Fruit fly (Drosophila melanogaster) whole organism, prepupa: ENCODE data around the gene CarT.

Experiments
- Blimp-1 ChIP-seq: fragments of 200-800 bp; sonication (Bioruptor generic); optimal IDR thresholded peaks from 3 replicates; lab custom pipeline; 2017; ENCODE audit warnings: missing biosample characterization, missing genetic modification characterization, mild to moderate bottlenecking, moderate library complexity, missing genetic modification reagents
- CG32006 ChIP-seq: fragments of 200-800 bp; sonication (Bioruptor generic); optimal IDR thresholded peaks from 3 replicates; lab custom pipeline; 2017; ENCODE audit warnings: missing biosample characterization, mild to moderate bottlenecking, missing genetic modification characterization
- Eip78C ChIP-seq: fragments of 200-800 bp; sonication (Bioruptor generic); peaks from one replicate; lab custom pipeline; 2016; ENCODE audit warnings: missing biosample characterization, missing genetic modification characterization
- Ets96B ChIP-seq: fragments of 200-800 bp; optimal IDR thresholded peaks from 2 replicates; lab custom pipeline; 2019; ENCODE audit warnings: missing biosample characterization, mild to moderate bottlenecking, missing genetic modification characterization, moderate library complexity
- Gug ChIP-seq: fragments of 200-800 bp; sonication (Bioruptor generic); IDR thresholded peaks from 2 replicates; pipeline ENCODE4 v1.3.6; 2022; ENCODE audit warnings: missing biosample characterization, missing genetic modification characterization
- Smox ChIP-seq: fragments of 200-800 bp; sonication (Bioruptor generic); optimal IDR thresholded peaks from 3 replicates; lab custom pipeline; 2016; ENCODE audit warnings: missing biosample characterization, missing genetic modification characterization
- Sox102F ChIP-seq: fragments of 200-800 bp; sonication (Bioruptor generic); optimal IDR thresholded peaks from 2 replicates; lab custom pipeline; 2016; ENCODE audit warnings: missing biosample characterization, mild to moderate bottlenecking, missing genetic modification characterization
- achi ChIP-seq: fragments of 200-800 bp; sonication (Bioruptor generic); optimal IDR thresholded peaks from 3 replicates; lab custom pipeline; 2016; ENCODE audit warnings: missing biosample characterization, missing genetic modification characterization
- acj6 ChIP-seq: fragments of 200-800 bp; sonication (Bioruptor generic); optimal IDR thresholded peaks from 3 replicates; lab custom pipeline; 2016; ENCODE audit warnings: missing biosample characterization, missing genetic modification characterization
- cyc ChIP-seq: fragments of 200-800 bp; sonication (Bioruptor generic); optimal IDR thresholded peaks from 3 replicates; lab custom pipeline; 2016; ENCODE audit warnings: missing biosample characterization, missing genetic modification characterization
- esn ChIP-seq: fragments of 200-800 bp; sonication (Bioruptor generic); optimal IDR thresholded peaks from 2 replicates; lab custom pipeline; 2016; ENCODE audit warnings: missing biosample characterization, mild to moderate bottlenecking, missing genetic modification characterization, moderate library complexity
- fkh ChIP-seq: fragments of 200-800 bp; sonication (Bioruptor generic); optimal IDR thresholded peaks from 3 replicates; lab custom pipeline; 2017; ENCODE audit warnings: missing biosample characterization, mild to moderate bottlenecking, missing genetic modification characterization, moderate library complexity
- ss ChIP-seq, 2 experiments: fragments of 200-800 bp; sonication (Bioruptor generic); optimal IDR thresholded peaks; 2 replicates in 1 of 2; 3 replicates in 1 of 2; lab custom pipeline; 2017 to 2018; ENCODE audit warnings: mild to moderate bottlenecking in 2 of 2, missing biosample characterization in 2 of 2, missing genetic modification characterization in 2 of 2, moderate library complexity in 1 of 2
- svp ChIP-seq: fragments of 200-800 bp; sonication (Bioruptor generic); peaks from one replicate; lab custom pipeline; 2016; ENCODE audit warnings: missing biosample characterization, missing genetic modification characterization

- TF ChIP-seq Sox102F (GFP tag; lab: Kevin White, UChicago) (no peak), esn (GFP tag; lab: Kevin White, UChicago) (no peak), Eip78C (GFP tag; lab: Kevin White, UChicago) (no peak), fkh (GFP tag; lab: Kevin White, UChicago) (peak; percentile 27), Smox (GFP tag; lab: Kevin White, UChicago) (no peak), ss (GFP tag; optimal IDR thresholded peaks at IDR 0.05; lab: Kevin White, UChicago) (no peak), CG32006 (GFP tag; lab: Kevin White, UChicago) (no peak), Gug (GFP tag; lab: Robert Waterston, UW) (no peak), cyc (GFP tag; lab: Kevin White, UChicago) (no peak), acj6 (GFP tag; lab: Kevin White, UChicago) (no peak), svp (GFP tag; lab: Kevin White, UChicago) (no peak), Ets96B (no peak), Blimp-1 (no peak), achi (GFP tag; lab: Kevin White, UChicago) (no peak)
These were observed 44.4 kb upstream of the CarT start for dm6 chr2L:20774464-20774863.
